Worm (Caenorhabditis elegans) whole organism, L4 larva: Measurements from ENCODE around the gene prx-12.
"Not testable (repeated sequence)": the region's sequence is repeated elsewhere in the genome, so short reads cannot be mapped to it uniquely, and the experiment has no call there.

Experiments used
- F44E2.7 ChIP-seq: fragments of 200-800 bp; sonication (Bioruptor generic); IDR thresholded peaks from 2 replicates; pipeline ENCODE4 v2.1.2; 2022; ENCODE audit warnings: missing genetic modification characterization, missing compliant biosample characterization
- R02D3.7 ChIP-seq: fragments of 150-350 bp; sonication (generic microtip); optimal IDR thresholded peaks from 3 replicates; lab custom pipeline; 2014; ENCODE audit warnings: missing biosample characterization, missing genetic modification characterization
- ZK546.5 ChIP-seq, 2 experiments: sonication (generic microtip); optimal IDR thresholded peaks; 2 replicates each; lab custom pipeline; 2017; ENCODE audit warnings: missing biosample characterization in 2 of 2, missing genetic modification characterization in 2 of 2
- attf-4 ChIP-seq: sonication (generic microtip); optimal IDR thresholded peaks from 3 replicates; lab custom pipeline; 2017; ENCODE audit warnings: missing biosample characterization, missing genetic modification characterization
- daf-8 ChIP-seq: fragments of 200-800 bp; sonication (Bioruptor generic); IDR thresholded peaks from 2 replicates; pipeline ENCODE4 v1.3.6; 2022; ENCODE audit warnings: missing genetic modification characterization, missing compliant biosample characterization
- fkh-10 ChIP-seq: fragments of 150-350 bp; optimal IDR thresholded peaks from 2 replicates; lab custom pipeline; 2014; ENCODE audit warnings: missing biosample characterization, missing genetic modification reagents, missing genetic modification characterization
- jun-1 ChIP-seq: fragments of 150-350 bp; optimal IDR thresholded peaks from 2 replicates; lab custom pipeline; 2014; ENCODE audit warnings: missing biosample characterization, missing genetic modification reagents, missing genetic modification characterization
- lin-13 ChIP-seq: fragments of 150-350 bp; optimal IDR thresholded peaks from 2 replicates; lab custom pipeline; 2014; ENCODE audit warnings: missing biosample characterization, missing genetic modification reagents, missing genetic modification characterization
- mdl-1 ChIP-seq, 2 experiments: fragments of 150-350 bp in 1 of 2; sonication (generic microtip) in 1 of 2; optimal IDR thresholded peaks; 2 replicates each; lab custom pipeline; 2014 to 2017; ENCODE audit warnings: missing biosample characterization in 2 of 2, missing genetic modification characterization in 2 of 2
- mep-1 ChIP-seq: fragments of 150-350 bp; sonication (generic microtip); optimal IDR thresholded peaks from 3 replicates; lab custom pipeline; 2014; ENCODE audit warnings: missing biosample characterization, missing genetic modification characterization
- nhr-237 ChIP-seq: sonication (generic microtip); optimal IDR thresholded peaks from 2 replicates; lab custom pipeline; 2017; ENCODE audit warnings: missing biosample characterization, missing genetic modification characterization
- pha-4 ChIP-seq, 2 experiments: fragments of 150-350 bp in 1 of 2; fragments of 200-800 bp in 1 of 2; sonication (Bioruptor generic) in 1 of 2; IDR thresholded peaks in 1 of 2; optimal IDR thresholded peaks in 1 of 2; 2 replicates each; pipeline versions ENCODE4 v1.3.6 to Lab custom; 2014 to 2022; ENCODE audit warnings: missing genetic modification characterization in 2 of 2, missing genetic modification reagents in 2 of 2, missing biosample characterization in 1 of 2, missing compliant biosample characterization in 1 of 2
- pqm-1 ChIP-seq: sonication (generic microtip); optimal IDR thresholded peaks from 2 replicates; lab custom pipeline; 2017; ENCODE audit warnings: missing biosample characterization, missing genetic modification characterization
- zag-1 ChIP-seq: fragments of 150-350 bp; optimal IDR thresholded peaks from 2 replicates; lab custom pipeline; 2014; ENCODE audit warnings: missing biosample characterization, missing genetic modification characterization

- TF ChIP-seq mdl-1 (tag; optimal IDR thresholded peaks at IDR 0.05; lab: Kevin White, UChicago); pqm-1 (tag; lab: Kevin White, UChicago); jun-1 (tag; lab: Kevin White, UChicago); nhr-237; ZK546.5 (tag; optimal IDR thresholded peaks at IDR 0.05; lab: Kevin White, UChicago); fkh-10; attf-4 (tag; lab: Kevin White, UChicago); lin-13 (GFP tag; lab: Kevin White, UChicago); daf-8; F44E2.7; mep-1 (tag; lab: Kevin White, UChicago); R02D3.7; zag-1 (tag; lab: Kevin White, UChicago); pha-4 (GFP tag; IDR thresholded peaks at IDR 0.05; lab: Robert Waterston, UW); pha-4 (tag; optimal IDR thresholded peaks at IDR 0.05; lab: Kevin White, UChicago): not testable (repeated sequence)
Measured at ce11 chrX:11443335-11443734, 50.2 kb downstream of the prx-12 start.
